Worm (Caenorhabditis elegans): ENCODE measurements around the gene ZK512.7.

ZK512.7 gene

DNA sequence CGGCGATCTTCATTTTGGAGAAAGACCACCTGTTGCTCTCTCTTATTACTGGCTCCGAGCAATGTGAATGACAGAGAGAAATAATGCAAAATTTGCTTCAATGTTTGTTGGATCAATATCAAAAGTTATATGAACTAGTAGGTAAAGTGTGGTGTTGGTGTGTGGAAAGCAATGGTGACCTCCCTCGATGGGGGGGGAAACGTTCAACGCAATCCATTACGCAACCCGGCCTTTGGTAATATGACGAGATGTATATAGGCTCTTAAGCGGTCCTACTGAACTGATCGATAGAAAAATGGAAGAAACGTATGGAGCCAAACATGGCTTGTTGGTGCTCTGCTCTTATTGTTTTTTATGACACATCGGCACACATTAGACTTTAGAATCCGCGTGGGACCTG lies 28.8 kb downstream of the ZK512.7 start:
- TF ChIP-seq lin-15B (tag; optimal IDR thresholded peaks at IDR 0.05) (no peak), sup-37 (GFP tag; optimal IDR thresholded peaks at IDR 0.05) (no peak), C04F5.9 (tag; optimal IDR thresholded peaks at IDR 0.05) (no peak), efl-1 (optimal IDR thresholded peaks at IDR 0.05) (no peak), efl-1 (GFP tag; optimal IDR thresholded peaks at IDR 0.05 in 1 of 2) (peak in 1 of 2 experiments; percentile 83)

DNA sequence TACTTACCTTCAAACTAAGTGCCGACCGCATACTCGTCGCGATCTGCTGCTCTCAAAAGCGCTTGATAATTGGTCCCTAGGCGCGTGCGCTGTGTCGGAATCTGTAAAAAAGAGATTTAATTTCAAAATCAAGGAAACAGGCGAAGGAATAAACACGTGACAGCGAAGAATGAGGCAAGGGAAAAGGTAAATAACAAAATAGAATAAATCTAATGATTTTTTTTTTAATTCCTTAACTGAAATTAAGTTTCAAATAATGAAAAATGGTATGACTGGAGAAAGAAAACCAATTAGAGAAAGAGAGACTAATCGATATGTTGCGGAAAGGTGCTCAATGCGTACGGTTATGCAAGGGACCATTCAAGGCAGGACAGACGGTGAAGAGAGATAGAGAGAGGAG lies 29.3 kb downstream of the ZK512.7 start, which contains the start of gene cya-1:
Gene cya-1 (minus strand): TSS at position 101 of the 400 bp plus-strand sequence.
- no peak for TF ChIP-seq fos-1 (tag; optimal IDR thresholded peaks at IDR 0.05)
- no peak for TF ChIP-seq ceh-82 (tag; optimal IDR thresholded peaks at IDR 0.05)
- no peak for TF ChIP-seq lin-15B (tag; optimal IDR thresholded peaks at IDR 0.05)
- TF ChIP-seq unc-130 (tag; optimal IDR thresholded peaks at IDR 0.05), result no peak
- no peak for TF ChIP-seq ces-1 (GFP tag; optimal IDR thresholded peaks at IDR 0.05)
- no peak for TF ChIP-seq fkh-8 (tag; optimal IDR thresholded peaks at IDR 0.05)
- TF ChIP-seq tlp-1 (tag; optimal IDR thresholded peaks at IDR 0.05), result no peak
- TF ChIP-seq zip-4 (GFP tag; optimal IDR thresholded peaks at IDR 0.05), result no peak

DNA sequence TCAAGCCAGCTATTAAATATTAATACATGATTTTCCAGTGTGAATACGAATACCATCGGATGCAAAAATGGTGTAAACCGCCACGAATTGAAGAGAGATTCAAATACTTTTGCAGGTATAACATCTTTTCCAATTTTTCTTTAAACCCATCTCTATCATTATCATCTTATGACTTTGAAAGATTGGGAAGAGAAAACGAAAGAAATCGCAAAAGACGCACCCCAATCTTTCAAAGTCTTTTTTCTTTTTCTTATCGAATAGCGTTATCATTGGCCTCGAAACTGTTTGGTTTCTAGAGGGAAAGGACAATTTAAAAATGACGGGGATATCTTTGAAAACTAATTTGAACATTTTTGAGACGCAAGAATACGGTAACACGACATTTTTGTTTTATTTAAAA lies 32.8 kb downstream of the ZK512.7 start:
- peak; percentile 6 for TF ChIP-seq lin-14 (GFP tag; optimal IDR thresholded peaks at IDR 0.05)
- TF ChIP-seq dpl-1 (GFP tag; optimal IDR thresholded peaks at IDR 0.05), result no peak
- TF ChIP-seq nhr-85 (tag), result peak; percentile 55
- peak in 1 of 6 experiments; percentile 61 for TF ChIP-seq elt-3 (tag; optimal IDR thresholded peaks at IDR 0.05)
- TF ChIP-seq fkh-4 (tag; optimal IDR thresholded peaks at IDR 0.05; ENCODE audit: borderline replicate concordance), result no peak
- peak; percentile 51 for TF ChIP-seq blmp-1 (tag; optimal IDR thresholded peaks at IDR 0.05)
- no peak for TF ChIP-seq grh-1 (GFP tag; IDR thresholded peaks at IDR 0.05)

DNA sequence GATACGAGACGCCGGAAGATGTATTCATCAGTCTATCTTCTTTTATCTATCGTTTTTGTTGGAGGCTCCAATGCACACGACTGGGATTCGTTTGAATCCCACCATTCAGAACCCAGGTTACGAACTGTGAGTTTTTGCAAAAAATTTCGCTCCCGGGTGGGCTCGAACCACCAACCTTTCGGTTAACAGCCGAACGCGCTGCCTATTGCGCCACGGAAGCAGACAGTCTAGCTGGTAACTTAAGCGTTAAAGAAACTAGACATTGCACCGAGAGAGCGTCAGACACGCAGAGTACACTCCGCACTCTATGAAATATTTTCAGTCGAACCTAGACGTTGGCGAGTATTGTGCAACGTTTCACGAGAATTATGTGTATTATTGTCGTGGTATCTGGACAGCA lies 34.4 kb downstream of the ZK512.7 start:
- TF ChIP-seq alr-1 (tag; optimal IDR thresholded peaks at IDR 0.05; ENCODE audit: borderline replicate concordance) (no peak), F16B12.6 (tag; optimal IDR thresholded peaks at IDR 0.05) (peak; percentile 6), ceh-82 (tag; optimal IDR thresholded peaks at IDR 0.05) (peak in 1 of 3 experiments; percentile 39), lin-35 (GFP tag; optimal IDR thresholded peaks at IDR 0.05) (peak in 1 of 2 experiments; percentile 76), nhr-90 (tag; optimal IDR thresholded peaks at IDR 0.05; ENCODE audit: poor library complexity) (peak; percentile 66), unc-130 (tag; optimal IDR thresholded peaks at IDR 0.05) (no peak), grh-1 (GFP tag; IDR thresholded peaks at IDR 0.05) (peak; percentile 43; the same call in 1 of the 2 replicates), efl-1 (optimal IDR thresholded peaks at IDR 0.05) (peak; percentile 31 to 50), efl-1 (GFP tag; optimal IDR thresholded peaks at IDR 0.05 in 1 of 2) (peak; percentile 12 to 94), jun-1 (tag; optimal IDR thresholded peaks at IDR 0.05) (peak; percentile 26), dsc-1 (tag; optimal IDR thresholded peaks at IDR 0.05) (no peak), rnt-1 (tag; optimal IDR thresholded peaks at IDR 0.05) (peak; percentile 62), fkh-8 (tag; optimal IDR thresholded peaks at IDR 0.05) (no peak), aha-1 (tag; optimal IDR thresholded peaks at IDR 0.05) (no peak), ceh-90 (tag; optimal IDR thresholded peaks at IDR 0.05) (no peak), ceh-63 (GFP tag; optimal IDR thresholded peaks at IDR 0.05) (no peak), aly-2 (tag; optimal IDR thresholded peaks at IDR 0.05) (no peak), fkh-4 (tag; optimal IDR thresholded peaks at IDR 0.05; ENCODE audit: borderline replicate concordance) (no peak), nhr-20 (tag; optimal IDR thresholded peaks at IDR 0.05) (peak; percentile 48), dpl-1 (GFP tag; optimal IDR thresholded peaks at IDR 0.05) (peak; percentile 4 to 40 (median 30)), lin-39 (tag; optimal IDR thresholded peaks at IDR 0.05) (no peak), mep-1 (tag; optimal IDR thresholded peaks at IDR 0.05) (no peak), unc-62 (GFP tag; optimal IDR thresholded peaks at IDR 0.05) (no peak), vab-15 (tag; optimal IDR thresholded peaks at IDR 0.05) (no peak), zag-1 (tag; optimal IDR thresholded peaks at IDR 0.05) (no peak), xbp-1 (tag; optimal IDR thresholded peaks at IDR 0.05) (peak; percentile 18), mab-9 (GFP tag; IDR thresholded peaks at IDR 0.05) (no peak), ceh-88 (GFP tag; IDR thresholded peaks at IDR 0.05) (no peak), swsn-7 (tag; optimal IDR thresholded peaks at IDR 0.05) (no peak), snpc-4 (tag; optimal IDR thresholded peaks at IDR 0.05) (peak; percentile 29), tlp-1 (tag; optimal IDR thresholded peaks at IDR 0.05) (no peak), zip-4 (GFP tag; optimal IDR thresholded peaks at IDR 0.05) (peak; percentile 17), lin-14 (GFP tag; optimal IDR thresholded peaks at IDR 0.05) (peak; percentile 9), nhr-19 (GFP tag; conservative IDR thresholded peaks at IDR 0.05) (peak; percentile 66), nhr-77 (tag; optimal IDR thresholded peaks at IDR 0.05) (peak; percentile 8), sptf-1 (tag; optimal IDR thresholded peaks at IDR 0.05) (no peak), nhr-71 (tag; optimal IDR thresholded peaks at IDR 0.05) (no peak), snu-23 (GFP tag; optimal IDR thresholded peaks at IDR 0.05) (peak; percentile 62)

Data from whole organism, L1 larva.